Worm (Caenorhabditis elegans): Measurements from ENCODE around the gene F17E9.5.
"Not testable (repeated sequence)": the region's sequence is repeated elsewhere in the genome, so short reads cannot be mapped to it uniquely, and the experiment has no call there.

Gene F17E9.5

DNA sequence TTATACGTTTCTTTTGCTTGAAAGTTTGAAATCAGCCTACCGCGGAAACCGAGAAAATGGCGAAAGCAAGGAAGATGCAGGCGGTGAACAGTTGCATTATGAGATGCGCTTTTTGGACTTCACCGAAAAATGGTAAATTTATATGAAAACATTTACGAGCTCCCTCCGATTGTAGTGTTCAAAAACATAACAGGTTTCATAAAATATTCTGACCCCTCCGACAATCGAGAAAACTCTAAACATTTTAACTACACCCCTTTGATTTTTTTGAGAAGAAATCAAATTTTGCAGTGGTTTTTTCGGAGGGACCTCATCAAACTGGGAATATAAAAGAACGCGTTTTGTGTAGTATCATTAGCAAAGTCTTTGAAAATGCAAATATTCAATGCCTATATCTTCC lies 1.4 kb downstream of the F17E9.5 start, which contains the start of the genes F17E9.18 and F17E9.15:
F17E9.18 (minus strand) TSS at position 101 of the 400 bp plus-strand sequence.
F17E9.15 (plus strand) TSS at position 368 of the 400 bp plus-strand sequence.
- TF ChIP-seq tbx-37 (GFP tag; conservative IDR thresholded peaks at IDR 0.05) (no peak), B0310.2 (tag; optimal IDR thresholded peaks at IDR 0.05) (no peak), tra-4 (tag; optimal IDR thresholded peaks at IDR 0.05) (no peak)

- TF ChIP-seq F13C5.2 (tag; optimal IDR thresholded peaks at IDR 0.05) (no peak), ets-7 (tag; optimal IDR thresholded peaks at IDR 0.05) (no peak), ama-1 (optimal IDR thresholded peaks at IDR 0.05) (no peak), pes-1 (GFP tag; IDR thresholded peaks at IDR 0.05) (no peak), ceh-36 (tag; optimal IDR thresholded peaks at IDR 0.05) (no peak), tbx-11 (GFP tag; IDR thresholded peaks at IDR 0.05) (no peak), hmg-4 (GFP tag; optimal IDR thresholded peaks at IDR 0.05) (no peak), flt-1 (GFP tag; IDR thresholded peaks at IDR 0.05) (no peak), aly-1 (tag; optimal IDR thresholded peaks at IDR 0.05) (no peak), hmbx-1 (tag; optimal IDR thresholded peaks at IDR 0.05) (no peak), tbx-37 (GFP tag; conservative IDR thresholded peaks at IDR 0.05) (no peak)
Measured at ce11 chrIV:8348073-8348472, 2.5 kb downstream of the F17E9.5 start, which contains the start of gene F17E9.4. F17E9.4 (plus strand) TSS chrIV:8348373.

- TF ChIP-seq pes-1 (GFP tag; IDR thresholded peaks at IDR 0.05); aly-1 (tag; optimal IDR thresholded peaks at IDR 0.05); sea-1 (GFP tag; conservative IDR thresholded peaks at IDR 0.05): not testable (repeated sequence)
Measured at ce11 chrIV:8352036-8352435, 6.4 kb downstream of the F17E9.5 start, which contains the start of gene F17E9.16. F17E9.16 (plus strand) TSS chrIV:8352336.

ce11 chrIV:8354572-8354971 lies 9.0 kb downstream of the F17E9.5 start, which contains the start of gene F17E9.3:
F17E9.3 (plus strand) TSS chrIV:8354872.
- TF ChIP-seq flt-1 (GFP tag; IDR thresholded peaks at IDR 0.05): no peak
- TF ChIP-seq F13C5.2 (tag; optimal IDR thresholded peaks at IDR 0.05): no peak
- TF ChIP-seq scrt-1 (GFP tag; IDR thresholded peaks at IDR 0.05): no peak
- TF ChIP-seq aly-1 (tag; optimal IDR thresholded peaks at IDR 0.05): no peak
- TF ChIP-seq B0310.2 (tag; optimal IDR thresholded peaks at IDR 0.05): no peak
- TF ChIP-seq tra-4 (tag; optimal IDR thresholded peaks at IDR 0.05): no peak
- no peak for TF ChIP-seq hnd-1 (tag; optimal IDR thresholded peaks at IDR 0.05)
- no peak for TF ChIP-seq ama-1 (optimal IDR thresholded peaks at IDR 0.05)
- no peak for TF ChIP-seq ceh-13 (GFP tag; optimal IDR thresholded peaks at IDR 0.05)
- no peak for TF ChIP-seq ceh-36 (tag; optimal IDR thresholded peaks at IDR 0.05)
- TF ChIP-seq hmbx-1 (tag; optimal IDR thresholded peaks at IDR 0.05): no peak
- no peak for TF ChIP-seq hmg-4 (GFP tag; optimal IDR thresholded peaks at IDR 0.05)
- TF ChIP-seq ets-7 (tag; optimal IDR thresholded peaks at IDR 0.05): no peak
- TF ChIP-seq sea-1 (GFP tag; conservative IDR thresholded peaks at IDR 0.05): no peak

DNA sequence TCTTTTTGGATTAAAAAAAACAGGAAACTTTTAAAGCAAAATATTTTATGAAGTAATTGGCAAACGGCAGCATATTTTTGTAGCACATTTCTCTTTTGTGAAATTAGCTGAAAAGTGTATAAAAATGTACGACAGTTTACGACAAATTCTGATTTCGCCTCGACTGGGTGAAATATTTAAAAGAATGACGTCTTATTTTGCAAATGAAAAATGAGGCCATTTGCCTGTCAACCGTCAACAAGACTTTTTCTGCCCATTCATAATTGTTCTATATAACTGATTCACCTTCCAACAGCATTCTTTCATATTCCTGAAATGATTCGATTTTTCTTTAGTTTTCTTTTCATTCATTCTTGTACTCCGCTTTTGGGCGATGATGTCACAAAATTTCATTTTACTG lies 10.0 kb downstream of the F17E9.5 start, which contains the start of the genes F17E9.2 and col-116:
F17E9.2 (plus strand) TSS at position 301 of the 400 bp plus-strand sequence.
col-116 (plus strand) TSS at position 315 of the 400 bp plus-strand sequence.
- no peak for TF ChIP-seq ceh-36 (tag; optimal IDR thresholded peaks at IDR 0.05)
- TF ChIP-seq sea-1 (GFP tag; conservative IDR thresholded peaks at IDR 0.05): no peak
- no peak for TF ChIP-seq B0310.2 (tag; optimal IDR thresholded peaks at IDR 0.05)
- no peak for TF ChIP-seq ets-7 (tag; optimal IDR thresholded peaks at IDR 0.05)
- no peak for TF ChIP-seq hnd-1 (tag; optimal IDR thresholded peaks at IDR 0.05)
- no peak for TF ChIP-seq tbx-11 (GFP tag; IDR thresholded peaks at IDR 0.05)
- no peak for TF ChIP-seq ceh-13 (GFP tag; optimal IDR thresholded peaks at IDR 0.05)
- no peak for TF ChIP-seq F13C5.2 (tag; optimal IDR thresholded peaks at IDR 0.05)
- no peak for TF ChIP-seq tbx-37 (GFP tag; conservative IDR thresholded peaks at IDR 0.05)
- TF ChIP-seq pes-1 (GFP tag; IDR thresholded peaks at IDR 0.05): no peak

- TF ChIP-seq pes-1 (GFP tag; IDR thresholded peaks at IDR 0.05): no peak
- no peak for TF ChIP-seq ets-7 (tag; optimal IDR thresholded peaks at IDR 0.05)
- no peak for TF ChIP-seq tbx-11 (GFP tag; IDR thresholded peaks at IDR 0.05)
- TF ChIP-seq ceh-36 (tag; optimal IDR thresholded peaks at IDR 0.05): no peak
- no peak for TF ChIP-seq sea-1 (GFP tag; conservative IDR thresholded peaks at IDR 0.05)
- no peak for TF ChIP-seq tbx-37 (GFP tag; conservative IDR thresholded peaks at IDR 0.05)
- TF ChIP-seq hmbx-1 (tag; optimal IDR thresholded peaks at IDR 0.05): no peak
- no peak for TF ChIP-seq F13C5.2 (tag; optimal IDR thresholded peaks at IDR 0.05)
- TF ChIP-seq hmg-4 (GFP tag; optimal IDR thresholded peaks at IDR 0.05): no peak
- no peak for TF ChIP-seq hnd-1 (tag; optimal IDR thresholded peaks at IDR 0.05)
- no peak for TF ChIP-seq tra-4 (tag; optimal IDR thresholded peaks at IDR 0.05)
- TF ChIP-seq scrt-1 (GFP tag; IDR thresholded peaks at IDR 0.05): no peak
- no peak for TF ChIP-seq ceh-13 (GFP tag; optimal IDR thresholded peaks at IDR 0.05)
Measured at ce11 chrIV:8357299-8357698, 11.7 kb downstream of the F17E9.5 start.

DNA sequence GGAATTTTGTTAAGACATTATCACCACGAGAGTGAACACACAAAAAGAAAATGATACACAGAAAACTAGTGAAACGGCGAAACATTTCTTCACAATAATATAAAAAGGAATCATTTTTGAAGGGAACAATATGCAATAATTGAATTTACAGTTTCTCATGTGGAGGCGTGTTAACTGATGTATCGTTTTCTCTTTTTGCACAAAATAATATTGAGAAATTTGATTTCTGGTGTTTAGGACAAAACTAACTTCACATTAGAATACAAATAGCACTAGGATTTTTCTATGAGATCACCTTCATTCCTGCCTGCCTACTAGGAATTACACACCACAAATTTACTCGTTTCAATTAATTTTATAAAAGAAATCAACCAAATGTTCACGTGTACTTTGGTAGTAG lies 12.9 kb downstream of the F17E9.5 start, which contains the start of gene D2096.13:
D2096.13 (minus strand) TSS at position 101 of the 400 bp plus-strand sequence.
- TF ChIP-seq aly-1 (tag; optimal IDR thresholded peaks at IDR 0.05): no peak
- no peak for TF ChIP-seq hnd-1 (tag; optimal IDR thresholded peaks at IDR 0.05)
- TF ChIP-seq hmbx-1 (tag; optimal IDR thresholded peaks at IDR 0.05): no peak
- no peak for TF ChIP-seq tbx-37 (GFP tag; conservative IDR thresholded peaks at IDR 0.05)
- TF ChIP-seq ama-1 (optimal IDR thresholded peaks at IDR 0.05): no peak
- TF ChIP-seq F13C5.2 (tag; optimal IDR thresholded peaks at IDR 0.05): no peak
- TF ChIP-seq B0310.2 (tag; optimal IDR thresholded peaks at IDR 0.05): no peak
- TF ChIP-seq scrt-1 (GFP tag; IDR thresholded peaks at IDR 0.05): no peak
- no peak for TF ChIP-seq ets-7 (tag; optimal IDR thresholded peaks at IDR 0.05)
- no peak for TF ChIP-seq hmg-4 (GFP tag; optimal IDR thresholded peaks at IDR 0.05)

ce11 chrIV:8359716-8360407 lies 14.2 kb downstream of the F17E9.5 start, which contains the start of gene D2096.5:
D2096.5 (minus strand) TSS chrIV:8359766.
- TF ChIP-seq tbx-11 (GFP tag; IDR thresholded peaks at IDR 0.05) (no peak), hmg-4 (GFP tag; optimal IDR thresholded peaks at IDR 0.05) (no peak), ceh-36 (tag; optimal IDR thresholded peaks at IDR 0.05) (no peak), flt-1 (GFP tag; IDR thresholded peaks at IDR 0.05) (no peak), hmbx-1 (tag; optimal IDR thresholded peaks at IDR 0.05) (no peak), ceh-13 (GFP tag; optimal IDR thresholded peaks at IDR 0.05) (no peak), scrt-1 (GFP tag; IDR thresholded peaks at IDR 0.05) (no peak), aly-1 (tag; optimal IDR thresholded peaks at IDR 0.05) (no peak), ets-7 (tag; optimal IDR thresholded peaks at IDR 0.05) (no peak), hnd-1 (tag; optimal IDR thresholded peaks at IDR 0.05) (no peak), B0310.2 (tag; optimal IDR thresholded peaks at IDR 0.05) (no peak), pes-1 (GFP tag; IDR thresholded peaks at IDR 0.05) (no peak), ama-1 (optimal IDR thresholded peaks at IDR 0.05) (no peak), F13C5.2 (tag; optimal IDR thresholded peaks at IDR 0.05) (no peak), sea-1 (GFP tag; conservative IDR thresholded peaks at IDR 0.05) (no peak)
